Fruit fly (Drosophila melanogaster) whole organism, embryonic: ENCODE data around the gene CG10492.
A peak's percentile ranks its signal among the peaks of the same experiment; 100 is the strongest.

Source experiments
- Abd-B ChIP-seq: fragments of 200-800 bp; sonication (Bioruptor generic); optimal IDR thresholded peaks from 2 replicates; lab custom pipeline; 2018; ENCODE audit warnings: missing biosample characterization, mild to moderate bottlenecking, missing genetic modification characterization, moderate library complexity
- Asciz ChIP-seq: fragments of 200-800 bp; sonication (Bioruptor generic); optimal IDR thresholded peaks from 2 replicates; lab custom pipeline; 2017; ENCODE audit warnings: missing biosample characterization, mild to moderate bottlenecking, missing genetic modification characterization, missing genetic modification reagents
- Bgb ChIP-seq: fragments of 200-800 bp; sonication (Bioruptor generic); IDR thresholded peaks from 2 replicates; pipeline ENCODE4 v1.3.6; 2022; ENCODE audit warnings: missing biosample characterization, missing genetic modification characterization; ENCODE audit not compliant: partially characterized antibody
- CG11456 ChIP-seq: fragments of 200-800 bp; sonication (Bioruptor generic); IDR thresholded peaks from 3 replicates; pipeline ENCODE4 v1.3.6; 2022; ENCODE audit warnings: missing biosample characterization, missing genetic modification characterization
- CG12769 ChIP-seq: fragments of 200-800 bp; sonication (Bioruptor generic); optimal IDR thresholded peaks from 2 replicates; lab custom pipeline; 2019; ENCODE audit warnings: missing biosample characterization, mild to moderate bottlenecking, missing genetic modification characterization, moderate library complexity
- CG15011 ChIP-seq: fragments of 200-800 bp; sonication (Bioruptor generic); optimal IDR thresholded peaks from 3 replicates; lab custom pipeline; 2018; ENCODE audit warnings: missing biosample characterization, mild to moderate bottlenecking, missing genetic modification characterization
- CG1647 ChIP-seq: fragments of 200-800 bp; sonication (Bioruptor generic); optimal IDR thresholded peaks from 3 replicates; lab custom pipeline; 2016; ENCODE audit warnings: missing biosample characterization, missing genetic modification characterization
- CG16815 ChIP-seq: fragments of 200-800 bp; sonication (Bioruptor generic); optimal IDR thresholded peaks from 3 replicates; lab custom pipeline; 2017; ENCODE audit warnings: missing biosample characterization, mild to moderate bottlenecking, missing genetic modification characterization
- CG17186 ChIP-seq: fragments of 200-800 bp; sonication (Bioruptor generic); optimal IDR thresholded peaks from 3 replicates; lab custom pipeline; 2017; ENCODE audit warnings: missing biosample characterization, missing genetic modification reagents, missing genetic modification characterization
- CG17912 ChIP-seq: fragments of 200-800 bp; sonication (Bioruptor generic); optimal IDR thresholded peaks from 2 replicates; lab custom pipeline; 2018; ENCODE audit warnings: missing biosample characterization, mild to moderate bottlenecking, missing genetic modification characterization
- CG18011 ChIP-seq: fragments of 200-800 bp; sonication (Bioruptor generic); optimal IDR thresholded peaks from 2 replicates; lab custom pipeline; 2017; ENCODE audit warnings: missing biosample characterization, missing genetic modification characterization, mild to moderate bottlenecking, moderate library complexity, missing genotype
- CG2120 ChIP-seq: fragments of 200-800 bp; sonication (Bioruptor generic); optimal IDR thresholded peaks from 3 replicates; lab custom pipeline; 2016; ENCODE audit warnings: missing biosample characterization, missing genetic modification characterization
- CG2202 ChIP-seq: fragments of 200-800 bp; sonication (Bioruptor generic); optimal IDR thresholded peaks from 2 replicates; lab custom pipeline; 2018; ENCODE audit warnings: missing biosample characterization, mild to moderate bottlenecking, missing genetic modification characterization
- CG3995 ChIP-seq: fragments of 200-800 bp; sonication (Bioruptor generic); optimal IDR thresholded peaks from 3 replicates; lab custom pipeline; 2016; ENCODE audit warnings: missing biosample characterization, missing genetic modification characterization
- CG4820 ChIP-seq: fragments of 200-800 bp; sonication (Bioruptor generic); optimal IDR thresholded peaks from 3 replicates; lab custom pipeline; 2016; ENCODE audit warnings: missing biosample characterization, missing genetic modification characterization
- CG8765 ChIP-seq: fragments of 200-800 bp; sonication (Bioruptor generic); IDR thresholded peaks from 2 replicates; pipeline ENCODE4 v1.3.6; 2022; ENCODE audit warnings: missing biosample characterization, missing genetic modification characterization
- CTCF ChIP-seq: fragments of 200-800 bp; sonication (Bioruptor generic); optimal IDR thresholded peaks from 2 replicates; lab custom pipeline; 2017; ENCODE audit warnings: missing biosample characterization, mild to moderate bottlenecking, missing genetic modification characterization, moderate library complexity
- E2f1 ChIP-seq: fragments of 200-800 bp; sonication (Bioruptor generic); IDR thresholded peaks from 2 replicates; pipeline ENCODE4 v1.3.6; 2022; ENCODE audit warnings: missing biosample characterization, missing genetic modification characterization
- Ets65A ChIP-seq: fragments of 200-800 bp; sonication (Bioruptor generic); peaks from one replicate; lab custom pipeline; 2016; ENCODE audit warnings: missing biosample characterization, missing genetic modification characterization
- HLH54F ChIP-seq: fragments of 200-800 bp; sonication (Bioruptor generic); optimal IDR thresholded peaks from 3 replicates; lab custom pipeline; 2016; ENCODE audit warnings: missing biosample characterization, missing genetic modification characterization
- Hsf ChIP-seq: fragments of 200-800 bp; sonication (Bioruptor generic); optimal IDR thresholded peaks from 3 replicates; lab custom pipeline; 2016; ENCODE audit warnings: missing biosample characterization, missing genetic modification characterization
- NK7.1 ChIP-seq: fragments of 200-800 bp; sonication (Bioruptor generic); optimal IDR thresholded peaks from 3 replicates; lab custom pipeline; 2016; ENCODE audit warnings: missing biosample characterization, missing genetic modification characterization
- Poxn ChIP-seq: fragments of 200-800 bp; sonication (Bioruptor generic); IDR thresholded peaks from 2 replicates; pipeline ENCODE4 v1.3.6; 2022; ENCODE audit warnings: missing biosample characterization, missing genetic modification characterization
- Ravus ChIP-seq: fragments of 200-800 bp; sonication (Bioruptor generic); IDR thresholded peaks from 2 replicates; pipeline ENCODE4 v1.3.6; 2022; ENCODE audit warnings: missing biosample characterization, missing genetic modification characterization
- Rx ChIP-seq: fragments of 200-800 bp; sonication (Bioruptor generic); IDR thresholded peaks from 2 replicates; pipeline ENCODE4 v1.3.6; 2022; ENCODE audit warnings: missing biosample characterization, missing genetic modification characterization
- Spps ChIP-seq: fragments of 200-800 bp; sonication (Bioruptor generic); optimal IDR thresholded peaks from 2 replicates; lab custom pipeline; 2018; ENCODE audit warnings: missing biosample characterization, mild to moderate bottlenecking, missing genetic modification characterization
- ash1 ChIP-seq: fragments of 200-800 bp; sonication (Bioruptor generic); optimal IDR thresholded peaks from 2 replicates; lab custom pipeline; 2018; ENCODE audit warnings: missing biosample characterization, mild to moderate bottlenecking, missing genetic modification characterization
- bab2 ChIP-seq: fragments of 200-800 bp; sonication (Bioruptor generic); optimal IDR thresholded peaks from 2 replicates; lab custom pipeline; 2016; ENCODE audit warnings: missing biosample characterization, missing genetic modification characterization
- bcd ChIP-seq: fragments of 200-800 bp; sonication (Bioruptor generic); optimal IDR thresholded peaks from 2 replicates; lab custom pipeline; 2017; ENCODE audit warnings: missing biosample characterization, mild to moderate bottlenecking, missing genetic modification characterization
- cato ChIP-seq: fragments of 200-800 bp; sonication (Bioruptor generic); optimal IDR thresholded peaks from 2 replicates; lab custom pipeline; 2016; ENCODE audit warnings: missing biosample characterization, missing genetic modification characterization, borderline replicate concordance
- caup ChIP-seq: fragments of 200-800 bp; sonication (Bioruptor generic); optimal IDR thresholded peaks from 3 replicates; lab custom pipeline; 2017; ENCODE audit warnings: missing biosample characterization, mild to moderate bottlenecking, missing genetic modification characterization, moderate library complexity; ENCODE audit not compliant: severe bottlenecking
- chinmo ChIP-seq: fragments of 200-800 bp; sonication (Bioruptor generic); IDR thresholded peaks from 4 replicates; pipeline ENCODE4 v1.3.6; 2022; ENCODE audit warnings: missing biosample characterization, missing genetic modification characterization; ENCODE audit not compliant: partially characterized antibody
- dmrt99B ChIP-seq: fragments of 200-800 bp; sonication (Bioruptor generic); optimal IDR thresholded peaks from 2 replicates; lab custom pipeline; 2018; ENCODE audit warnings: missing biosample characterization, mild to moderate bottlenecking, missing genetic modification characterization, moderate library complexity
- ems ChIP-seq: fragments of 200-800 bp; sonication (Bioruptor generic); optimal IDR thresholded peaks from 3 replicates; lab custom pipeline; 2016; ENCODE audit warnings: missing biosample characterization, missing genetic modification characterization
- gt ChIP-seq: fragments of 200-800 bp; sonication (Bioruptor generic); IDR thresholded peaks from 2 replicates; pipeline ENCODE4 v1.3.6; 2022; ENCODE audit warnings: missing biosample characterization, missing genetic modification characterization
- inv ChIP-seq: fragments of 200-800 bp; sonication (Bioruptor generic); IDR thresholded peaks from 2 replicates; pipeline ENCODE4 v1.3.6; 2022; ENCODE audit warnings: missing biosample characterization, missing genetic modification characterization; ENCODE audit not compliant: partially characterized antibody
- maf-S ChIP-seq: fragments of 200-800 bp; sonication (Bioruptor generic); optimal IDR thresholded peaks from 2 replicates; lab custom pipeline; 2016; ENCODE audit warnings: missing biosample characterization, missing genetic modification characterization
- onecut ChIP-seq: fragments of 200-800 bp; sonication (Bioruptor generic); IDR thresholded peaks from 2 replicates; pipeline ENCODE4 v1.3.6; 2022; ENCODE audit warnings: missing biosample characterization, missing genetic modification characterization
- psq ChIP-seq: fragments of 200-800 bp; sonication (Bioruptor generic); optimal IDR thresholded peaks from 2 replicates; lab custom pipeline; 2017; ENCODE audit warnings: missing biosample characterization, missing genetic modification characterization
- pzg ChIP-seq: fragments of 200-800 bp; sonication (Bioruptor generic); optimal IDR thresholded peaks from 3 replicates; lab custom pipeline; 2018; ENCODE audit warnings: missing biosample characterization, mild to moderate bottlenecking, missing genetic modification characterization, moderate library complexity
- rib ChIP-seq: fragments of 200-800 bp; sonication (Bioruptor generic); IDR thresholded peaks from 2 replicates; pipeline ENCODE4 v1.3.6; 2022; ENCODE audit warnings: missing biosample characterization, missing genetic modification characterization
- sc ChIP-seq, 3 experiments: fragments of >200 bp in 2 of 3; fragments of 200-800 bp in 1 of 3; sonication (Bioruptor generic) in 1 of 3; optimal IDR thresholded peaks; 2 replicates in 2 of 3; 3 replicates in 1 of 3; lab custom pipeline; 2017; ENCODE audit warnings: mild to moderate bottlenecking in 1 of 3, missing biosample characterization in 1 of 3, missing genetic modification characterization in 1 of 3, missing genetic modification reagents in 1 of 3
- scrt ChIP-seq: fragments of 200-800 bp; sonication (Bioruptor generic); optimal IDR thresholded peaks from 2 replicates; lab custom pipeline; 2018; ENCODE audit warnings: missing biosample characterization, mild to moderate bottlenecking, missing genetic modification characterization, moderate library complexity
- sens ChIP-seq: fragments of 200-800 bp; sonication (Bioruptor generic); peaks from one replicate; lab custom pipeline; 2016; ENCODE audit warnings: missing biosample characterization, missing genetic modification characterization
- slou ChIP-seq: fragments of 200-800 bp; sonication (Bioruptor generic); optimal IDR thresholded peaks from 3 replicates; lab custom pipeline; 2016; ENCODE audit warnings: missing biosample characterization, missing genetic modification characterization
- stc ChIP-seq: fragments of 200-800 bp; sonication (Bioruptor generic); IDR thresholded peaks from 2 replicates; pipeline ENCODE4 v1.3.6; 2022; ENCODE audit warnings: missing biosample characterization, missing genetic modification characterization
- tin ChIP-seq: fragments of 200-800 bp; sonication (Bioruptor generic); optimal IDR thresholded peaks from 3 replicates; lab custom pipeline; 2016; ENCODE audit warnings: missing biosample characterization, missing genetic modification characterization
- trh ChIP-seq: fragments of 200-800 bp; sonication (Bioruptor generic); optimal IDR thresholded peaks from 2 replicates; lab custom pipeline; 2016; ENCODE audit warnings: missing biosample characterization, missing genetic modification characterization
- ttk ChIP-seq: fragments of 200-800 bp; sonication (Bioruptor generic); IDR thresholded peaks from 2 replicates; pipeline ENCODE4 v2.1.2; 2022; ENCODE audit warnings: missing biosample characterization, missing genetic modification characterization
- usp ChIP-seq: fragments of >200 bp; optimal IDR thresholded peaks from 2 replicates; lab custom pipeline; 2017; ENCODE audit warnings: missing biosample characterization, missing genetic modification characterization
- vfl ChIP-seq: fragments of 200-800 bp; sonication (Bioruptor generic); optimal IDR thresholded peaks from 2 replicates; lab custom pipeline; 2016; ENCODE audit warnings: missing biosample characterization, missing genetic modification characterization

CG10492 gene

dm6 chr2L:19045111-19045560 lies 8.7 kb upstream of the CG10492 start, which contains the start of the genes Ttc19 and Acn (continued):
- TF ChIP-seq slou (GFP tag; lab: Kevin White, UChicago) (peak; percentile 69), Ravus (GFP tag; lab: Robert Waterston, UW) (peak; percentile 18; the same call in 1 of the 2 replicates), CG3995 (GFP tag; lab: Kevin White, UChicago) (peak; percentile 16), vfl (GFP tag; lab: Kevin White, UChicago) (peak; percentile 92), NK7.1 (GFP tag; lab: Kevin White, UChicago) (peak; percentile 68), pzg (GFP tag; lab: Kevin White, UChicago) (peak; percentile 73), caup (GFP tag; lab: Kevin White, UChicago) (peak; percentile 71), CG2202 (peak; percentile 66), CG8765 (GFP tag; lab: Robert Waterston, UW) (peak; percentile 82), Poxn (0 out of 2 replicates have a peak, but pooled peaks have one; percentile 44), CG16815 (GFP tag; lab: Kevin White, UChicago) (peak; percentile 73), psq (GFP tag; lab: Kevin White, UChicago) (peak; percentile 68), Hsf (GFP tag; lab: Kevin White, UChicago) (peak; percentile 91), ttk (GFP tag; lab: Robert Waterston, UW) (peak; percentile 67), CG2120 (peak; percentile 93), Ets65A (GFP tag; lab: Kevin White, UChicago) (peak; percentile 99), stc (GFP tag; lab: Robert Waterston, UW) (peak; percentile 77), sc (optimal IDR thresholded peaks at IDR 0.05; lab: Kevin White, UChicago) (no peak), sc (GFP tag; optimal IDR thresholded peaks at IDR 0.05; lab: Kevin White, UChicago) (peak; percentile 32), ems (peak; percentile 85), CG1647 (GFP tag; lab: Kevin White, UChicago) (peak; percentile 88), bab2 (GFP tag; lab: Kevin White, UChicago) (peak; percentile 90), CG17912 (GFP tag; lab: Kevin White, UChicago) (peak; percentile 59), Bgb (GFP tag; lab: Robert Waterston, UW) (peak; percentile 95), CTCF (GFP tag; lab: Kevin White, UChicago) (peak; percentile 26), chinmo (peak; percentile 86), scrt (no peak), sens (GFP tag; lab: Kevin White, UChicago) (peak; percentile 98), Rx (GFP tag; lab: Robert Waterston, UW) (peak; percentile 53; the same call in 1 of the 2 replicates), Abd-B (GFP tag; lab: Kevin White, UChicago) (peak; percentile 82), maf-S (GFP tag; lab: Kevin White, UChicago) (peak; percentile 89), gt (0 out of 2 replicates have a peak, but pooled peaks have one; percentile 40), onecut (peak; percentile 72), CG18011 (GFP tag; lab: Kevin White, UChicago) (peak; percentile 63), usp (GFP tag; lab: Kevin White, UChicago) (no peak), tin (GFP tag; lab: Kevin White, UChicago) (peak; percentile 88), CG15011 (GFP tag; lab: Kevin White, UChicago) (no peak), trh (GFP tag; lab: Kevin White, UChicago) (peak; percentile 56), CG17186 (GFP tag; lab: Kevin White, UChicago) (peak; percentile 81), E2f1 (GFP tag; lab: Robert Waterston, UW) (peak; percentile 62), ash1 (no peak), cato (GFP tag; lab: Kevin White, UChicago) (peak; percentile 68), bcd (peak; percentile 81), CG11456 (peak; percentile 85), inv (peak; percentile 93), CG4820 (GFP tag; lab: Kevin White, UChicago) (peak; percentile 80), rib (GFP tag; lab: Robert Waterston, UW) (peak; percentile 75), dmrt99B (no peak), Spps (tag; lab: Kevin White, UChicago) (peak; percentile 65), Asciz (GFP tag; lab: Kevin White, UChicago) (no peak), HLH54F (GFP tag; lab: Kevin White, UChicago) (peak; percentile 93), CG12769 (tag; lab: Kevin White, UChicago) (no peak)
